Worm (Caenorhabditis elegans) whole organism, midembryonic: ENCODE data around the gene T28C6.3.
"Not testable (repeated sequence)": the region's sequence is repeated elsewhere in the genome, so short reads cannot be mapped to it uniquely, and the experiment has no call there.

Experiments used
- T22C8.4 ChIP-seq: fragments of 200-800 bp; sonication (Bioruptor generic); IDR thresholded peaks from 2 replicates; pipeline ENCODE4 v1.3.6; 2022; ENCODE audit warnings: missing genetic modification characterization, missing compliant biosample characterization
- cog-1 ChIP-seq: sonication (generic microtip); optimal IDR thresholded peaks from 2 replicates; lab custom pipeline; 2016; ENCODE audit warnings: missing genetic modification characterization, missing compliant biosample characterization
- flt-1 ChIP-seq: fragments of 200-800 bp; sonication (Bioruptor generic); IDR thresholded peaks from 2 replicates; pipeline ENCODE4 v1.3.6; 2022; ENCODE audit warnings: missing genetic modification characterization, missing compliant biosample characterization
- klf-2 ChIP-seq: fragments of 200-800 bp; sonication (Bioruptor generic); conservative IDR thresholded peaks from 2 replicates; pipeline ENCODE4 v1.3.6; 2022; ENCODE audit warnings: missing genetic modification reagents, missing genetic modification characterization, missing compliant biosample characterization
- med-1 ChIP-seq: sonication (generic microtip); optimal IDR thresholded peaks from 2 replicates; lab custom pipeline; 2017; ENCODE audit warnings: missing genetic modification characterization, mild to moderate bottlenecking, missing compliant biosample characterization, antibody characterized with exemption, missing genetic modification reagents; ENCODE audit not compliant: insufficient read depth
- ref-1 ChIP-seq: fragments of 200-800 bp; sonication (Bioruptor generic); conservative IDR thresholded peaks from 2 replicates; pipeline ENCODE4 v1.3.6; 2022; ENCODE audit warnings: missing genetic modification reagents, missing genetic modification characterization, missing compliant biosample characterization
- tab-1 ChIP-seq: fragments of 200-800 bp; sonication (Bioruptor generic); IDR thresholded peaks from 2 replicates; pipeline ENCODE4 v1.3.6; 2022; ENCODE audit warnings: missing genetic modification characterization, missing compliant biosample characterization
- ztf-23 ChIP-seq: fragments of 200-800 bp; sonication (Bioruptor generic); IDR thresholded peaks from 2 replicates; pipeline ENCODE4 v1.3.6; 2022; ENCODE audit warnings: missing genetic modification reagents, missing genetic modification characterization, missing compliant biosample characterization
- ztf-29 ChIP-seq: fragments of 200-800 bp; sonication (Bioruptor generic); IDR thresholded peaks from 2 replicates; pipeline ENCODE4 v1.3.6; 2022; ENCODE audit warnings: missing genetic modification reagents, missing genetic modification characterization, missing compliant biosample characterization

T28C6.3 gene

DNA sequence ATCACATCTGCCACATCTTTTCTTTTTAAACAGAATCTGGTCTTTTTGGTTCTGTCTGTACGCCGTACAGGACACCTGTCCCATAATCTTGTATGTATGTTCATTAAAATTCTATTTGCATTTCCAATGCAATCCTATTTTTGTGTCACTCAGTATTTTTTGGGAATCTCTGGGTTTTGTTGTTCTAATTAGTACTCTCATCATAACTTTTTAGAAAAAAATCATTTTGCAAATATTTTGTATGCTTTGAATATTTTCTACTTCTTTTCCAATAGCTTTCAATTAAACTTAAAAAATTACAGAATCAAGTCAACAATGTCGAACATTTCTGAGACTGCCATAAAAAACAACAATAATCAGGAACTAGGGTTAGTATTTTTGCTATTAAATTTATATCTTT, at the start of gene T28C6.3:
Gene T28C6.3, plus strand, starts transcription at position 301 of the 400 bp plus-strand sequence.
- no peak for TF ChIP-seq tab-1
- no peak for TF ChIP-seq ztf-29
- no peak for TF ChIP-seq ref-1 (GFP tag; lab: Robert Waterston, UW)
- TF ChIP-seq ztf-23: no peak
- TF ChIP-seq flt-1 (GFP tag; lab: Robert Waterston, UW): no peak
- TF ChIP-seq med-1 (GFP tag; lab: Kevin White, UChicago): no peak
- no peak for TF ChIP-seq T22C8.4 (GFP tag; lab: Robert Waterston, UW)
- no peak for TF ChIP-seq cog-1 (tag; lab: Kevin White, UChicago)
- TF ChIP-seq klf-2 (GFP tag; lab: Robert Waterston, UW): no peak

DNA sequence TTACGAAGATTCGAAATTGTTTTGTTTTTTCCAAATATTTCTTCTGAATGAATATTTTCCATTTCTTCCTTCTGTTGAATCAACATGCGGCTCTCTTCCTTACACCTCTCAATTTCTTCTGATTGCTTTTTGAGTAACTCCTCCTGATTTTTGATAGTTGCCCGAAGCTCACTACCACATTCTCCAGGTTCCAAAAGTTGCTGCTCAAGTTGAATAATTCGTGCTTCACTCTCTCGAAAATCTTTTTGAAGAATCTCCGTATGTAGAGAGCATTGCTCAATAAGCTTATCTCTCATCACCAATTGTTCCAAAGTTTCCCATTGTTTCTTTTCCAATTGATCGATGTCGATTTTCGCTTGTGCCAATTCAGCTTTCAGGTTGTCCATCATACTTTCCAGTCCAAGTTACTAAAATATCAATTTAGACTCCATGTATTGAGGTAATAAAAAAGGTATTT, 47.3 kb upstream of the T28C6.3 start, which contains the start of gene F20C5.6:
Gene F20C5.6, minus strand, starts transcription at position 407 of the 457 bp plus-strand sequence.
- no peak for TF ChIP-seq cog-1 (tag; lab: Kevin White, UChicago)
- TF ChIP-seq ref-1 (GFP tag; lab: Robert Waterston, UW): no peak
- no peak for TF ChIP-seq ztf-29
- TF ChIP-seq med-1 (GFP tag; lab: Kevin White, UChicago): no peak
- TF ChIP-seq klf-2 (GFP tag; lab: Robert Waterston, UW): no peak
- no peak for TF ChIP-seq ztf-23
- no peak for TF ChIP-seq tab-1
- no peak for TF ChIP-seq T22C8.4 (GFP tag; lab: Robert Waterston, UW)
- TF ChIP-seq flt-1 (GFP tag; lab: Robert Waterston, UW): no peak

DNA sequence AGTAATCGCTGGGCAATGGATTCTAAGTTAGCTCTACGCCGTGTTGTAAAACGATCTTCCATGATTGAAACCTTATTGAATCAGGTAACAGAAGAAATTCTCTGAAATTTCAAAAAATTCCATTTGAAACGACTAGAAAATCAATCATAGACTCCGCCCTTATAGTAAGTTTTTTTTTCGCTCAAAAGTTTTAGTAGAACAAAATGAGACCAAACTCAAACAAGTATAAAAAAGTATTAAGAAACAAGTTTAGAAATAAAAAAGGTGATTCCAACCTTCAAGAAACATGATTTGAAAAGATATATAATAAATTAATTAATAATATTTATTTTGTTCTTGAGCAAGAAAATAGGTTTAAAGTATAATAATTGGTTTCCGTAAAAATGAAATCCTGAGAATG, 42.1 kb upstream of the T28C6.3 start, which contains the start of gene C33D9.6:
Gene C33D9.6, minus strand, starts transcription at position 101 of the 400 bp plus-strand sequence.
- TF ChIP-seq T22C8.4 (GFP tag; lab: Robert Waterston, UW) (no peak), tab-1 (no peak), ztf-29 (no peak), ref-1 (GFP tag; lab: Robert Waterston, UW) (no peak), ztf-23 (no peak), cog-1 (tag; lab: Kevin White, UChicago) (no peak), flt-1 (GFP tag; lab: Robert Waterston, UW) (no peak), med-1 (GFP tag; lab: Kevin White, UChicago) (no peak), klf-2 (GFP tag; lab: Robert Waterston, UW) (no peak)

DNA sequence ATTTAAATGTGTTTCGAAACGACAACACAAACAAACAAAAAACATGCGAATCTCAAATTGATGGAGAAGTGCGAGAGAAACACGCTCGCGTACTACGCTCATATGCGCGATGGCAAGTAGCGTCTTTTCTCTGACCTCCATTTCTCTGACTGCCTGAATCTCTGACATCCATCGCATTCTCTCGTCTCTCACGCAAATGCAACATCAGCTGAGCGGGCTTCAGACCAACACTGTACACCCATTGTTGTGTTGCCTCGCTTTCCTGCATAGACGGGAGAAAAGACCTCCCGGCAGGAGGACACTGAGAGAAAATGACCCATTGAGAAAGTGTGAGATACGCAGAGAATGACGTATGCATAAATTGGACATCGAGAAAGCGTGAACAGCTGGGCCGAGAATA, 38.0 kb upstream of the T28C6.3 start:
- TF ChIP-seq ref-1 (GFP tag; lab: Robert Waterston, UW) (no peak), med-1 (GFP tag; lab: Kevin White, UChicago) (no peak), ztf-29 (peak; percentile 92), ztf-23 (no peak), T22C8.4 (GFP tag; lab: Robert Waterston, UW) (no peak), cog-1 (tag; lab: Kevin White, UChicago) (peak; percentile 93), klf-2 (GFP tag; lab: Robert Waterston, UW) (no peak), tab-1 (0 out of 2 replicates have a peak, but pooled peaks have one; percentile 51), flt-1 (GFP tag; lab: Robert Waterston, UW) (peak; percentile 73)

DNA sequence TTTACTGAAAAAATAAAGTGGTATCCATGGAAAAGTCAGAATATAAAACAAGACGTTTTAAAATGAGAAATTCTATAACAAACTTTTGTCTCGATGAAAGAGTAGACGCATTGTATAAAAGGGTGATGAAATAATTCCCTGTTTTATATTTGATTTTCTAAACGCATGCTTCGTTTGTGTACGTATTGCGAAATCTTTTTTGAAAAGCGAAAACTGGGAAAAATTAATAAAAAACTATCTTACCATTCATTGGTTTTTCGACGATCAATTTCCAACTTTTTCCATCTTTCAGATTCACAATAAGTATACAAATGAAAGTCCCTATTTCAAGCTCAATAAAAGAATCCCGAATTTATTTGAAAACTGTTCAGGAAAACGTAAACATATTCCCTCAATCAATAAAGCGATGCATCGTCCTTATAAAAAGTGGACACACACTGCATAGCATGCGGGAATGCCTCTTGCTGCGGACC, 35.2 kb upstream of the T28C6.3 start, which contains the start of gene C33D9.13:
Gene C33D9.13, minus strand, starts transcription at position 423 of the 473 bp plus-strand sequence.
- no peak for TF ChIP-seq klf-2 (GFP tag; lab: Robert Waterston, UW)
- TF ChIP-seq ref-1 (GFP tag; lab: Robert Waterston, UW): no peak
- TF ChIP-seq ztf-29: no peak
- no peak for TF ChIP-seq T22C8.4 (GFP tag; lab: Robert Waterston, UW)
- no peak for TF ChIP-seq tab-1
- TF ChIP-seq flt-1 (GFP tag; lab: Robert Waterston, UW): no peak
- no peak for TF ChIP-seq med-1 (GFP tag; lab: Kevin White, UChicago)
- no peak for TF ChIP-seq ztf-23
- no peak for TF ChIP-seq cog-1 (tag; lab: Kevin White, UChicago)

DNA sequence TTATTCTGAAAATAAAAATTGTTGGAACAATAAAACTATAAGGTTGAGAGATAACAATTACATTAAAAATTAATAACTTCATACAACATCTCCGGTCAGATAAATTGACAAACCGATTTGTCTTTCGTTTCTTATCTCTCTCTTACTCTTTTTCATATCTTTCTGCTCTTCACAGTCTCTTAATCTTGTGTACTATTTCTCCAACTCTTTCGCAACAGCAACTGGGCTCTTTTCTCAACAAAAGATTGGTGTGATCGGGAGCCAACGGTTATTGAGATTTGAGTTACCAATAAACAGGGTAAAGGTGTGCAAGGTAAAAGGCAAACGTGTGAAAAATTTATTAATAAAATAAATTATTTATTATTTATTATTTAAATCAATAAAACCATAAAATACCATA, 33.5 kb upstream of the T28C6.3 start, which contains the start of gene C33D9.8:
Gene C33D9.8, minus strand, starts transcription at position 99 of the 400 bp plus-strand sequence.
- TF ChIP-seq cog-1 (tag; lab: Kevin White, UChicago): no peak
- TF ChIP-seq klf-2 (GFP tag; lab: Robert Waterston, UW): no peak
- no peak for TF ChIP-seq tab-1
- no peak for TF ChIP-seq ztf-23
- TF ChIP-seq flt-1 (GFP tag; lab: Robert Waterston, UW): no peak
- TF ChIP-seq ztf-29: no peak
- TF ChIP-seq ref-1 (GFP tag; lab: Robert Waterston, UW): no peak
- TF ChIP-seq med-1 (GFP tag; lab: Kevin White, UChicago): no peak
- TF ChIP-seq T22C8.4 (GFP tag; lab: Robert Waterston, UW): no peak

DNA sequence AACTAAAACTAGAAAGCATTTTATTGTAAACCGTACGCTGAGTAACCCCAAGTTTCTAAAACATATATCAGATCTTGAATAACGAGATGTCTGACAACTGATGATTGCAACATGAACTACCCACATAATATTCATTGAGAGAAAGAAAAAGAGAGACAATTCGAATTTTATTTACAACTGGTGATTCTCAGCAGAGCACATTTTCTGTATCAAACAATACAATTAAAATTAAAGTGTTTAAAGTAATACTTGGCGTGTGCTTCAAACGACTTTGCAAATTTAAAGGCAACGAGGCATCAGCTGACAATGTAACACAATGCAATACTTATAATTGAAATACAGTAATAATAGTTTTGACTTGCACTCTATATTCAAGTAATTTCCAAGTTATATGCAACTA, 32.1 kb upstream of the T28C6.3 start, which contains the start of gene C33D9.10:
Gene C33D9.10, minus strand, starts transcription at position 101 of the 400 bp plus-strand sequence.
- TF ChIP-seq ref-1 (GFP tag; lab: Robert Waterston, UW); med-1 (GFP tag; lab: Kevin White, UChicago); T22C8.4 (GFP tag; lab: Robert Waterston, UW): not testable (repeated sequence)

DNA sequence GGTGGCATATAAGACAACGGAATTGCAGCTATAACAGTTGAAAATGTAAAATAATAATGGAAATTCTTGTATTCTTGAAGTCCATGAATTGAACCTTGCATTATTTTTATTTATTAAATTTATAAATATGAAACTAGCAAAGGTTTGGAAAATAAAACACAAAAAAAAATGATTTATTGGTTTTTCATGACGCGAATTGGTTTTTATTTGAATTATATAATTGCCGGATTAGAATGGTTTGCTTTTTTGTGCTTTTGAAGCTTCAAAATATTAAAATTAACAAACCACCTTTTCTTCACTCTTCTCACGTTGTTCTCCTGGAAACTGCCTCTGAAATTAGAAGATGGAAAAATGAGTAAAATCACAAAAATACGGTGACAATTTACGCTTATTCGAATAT, 30.0 kb upstream of the T28C6.3 start, which contains the start of gene sru-35:
Gene sru-35, minus strand, starts transcription at position 101 of the 400 bp plus-strand sequence.
- TF ChIP-seq T22C8.4 (GFP tag; lab: Robert Waterston, UW): no peak
- no peak for TF ChIP-seq cog-1 (tag; lab: Kevin White, UChicago)
- no peak for TF ChIP-seq med-1 (GFP tag; lab: Kevin White, UChicago)
- TF ChIP-seq flt-1 (GFP tag; lab: Robert Waterston, UW): no peak
- TF ChIP-seq ztf-23: no peak
- no peak for TF ChIP-seq ref-1 (GFP tag; lab: Robert Waterston, UW)
- TF ChIP-seq ztf-29: no peak
- TF ChIP-seq klf-2 (GFP tag; lab: Robert Waterston, UW): no peak
- no peak for TF ChIP-seq tab-1

DNA sequence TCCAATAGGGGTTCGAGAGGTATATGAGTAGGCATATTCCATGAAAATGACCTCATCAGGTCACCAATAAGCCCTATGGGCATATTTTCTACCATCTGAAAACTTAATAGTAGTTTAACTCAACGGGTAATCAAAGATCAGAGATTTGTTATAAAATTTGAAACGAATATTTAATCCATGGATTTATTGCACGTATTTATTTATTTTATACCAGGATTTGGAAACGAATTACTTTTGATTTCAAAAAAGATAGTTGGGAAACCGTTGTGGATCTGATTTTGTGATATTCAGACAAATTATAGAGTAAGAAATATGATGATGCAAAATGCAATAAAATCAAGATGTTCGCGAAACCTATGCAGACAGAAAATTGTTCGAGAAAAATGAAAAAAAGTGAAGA, 27.3 kb upstream of the T28C6.3 start, which contains the start of gene C33D9.3:
Gene C33D9.3, minus strand, starts transcription at position 101 of the 400 bp plus-strand sequence.
- TF ChIP-seq T22C8.4 (GFP tag; lab: Robert Waterston, UW) (no peak), cog-1 (tag; lab: Kevin White, UChicago) (no peak), ref-1 (GFP tag; lab: Robert Waterston, UW) (no peak), flt-1 (GFP tag; lab: Robert Waterston, UW) (no peak), klf-2 (GFP tag; lab: Robert Waterston, UW) (no peak), ztf-29 (no peak), ztf-23 (no peak)
